Worm (Caenorhabditis elegans): Measurements from ENCODE around the gene F35E8.2.

Gene F35E8.2

ce11 chrV:15912677-15913076, 7.2 kb downstream of the F35E8.2 start:
- TF ChIP-seq let-526 (GFP tag; IDR thresholded peaks at IDR 0.05) (no peak), ceh-79 (tag; optimal IDR thresholded peaks at IDR 0.05) (no peak), egrh-3 (GFP tag; IDR thresholded peaks at IDR 0.05) (no peak), zfh-2 (GFP tag; conservative IDR thresholded peaks at IDR 0.05) (peak; percentile 73), F52B5.7 (tag; optimal IDR thresholded peaks at IDR 0.05) (peak; percentile 17), bed-2 (GFP tag; IDR thresholded peaks at IDR 0.05) (no peak)

- TF ChIP-seq lir-1 (GFP tag; conservative IDR thresholded peaks at IDR 0.05), result no peak
- no peak for TF ChIP-seq mcd-1 (GFP tag; IDR thresholded peaks at IDR 0.05)
- no peak for TF ChIP-seq T26A5.8 (tag; optimal IDR thresholded peaks at IDR 0.05)
- TF ChIP-seq atf-7 (tag; optimal IDR thresholded peaks at IDR 0.05), result no peak
- TF ChIP-seq lin-40 (tag; optimal IDR thresholded peaks at IDR 0.05), result no peak
- TF ChIP-seq madf-10 (tag; optimal IDR thresholded peaks at IDR 0.05), result no peak
- TF ChIP-seq ztf-6 (GFP tag; IDR thresholded peaks at IDR 0.05), result no peak
- no peak for TF ChIP-seq hmg-20 (GFP tag; IDR thresholded peaks at IDR 0.05)
- TF ChIP-seq efl-1 (GFP tag; optimal IDR thresholded peaks at IDR 0.05), result no peak
- TF ChIP-seq athp-1 (tag; optimal IDR thresholded peaks at IDR 0.05), result no peak
- TF ChIP-seq pha-4 (tag; optimal IDR thresholded peaks at IDR 0.05), result no peak
- no peak for TF ChIP-seq chd-7 (tag; optimal IDR thresholded peaks at IDR 0.05)
- TF ChIP-seq pbrm-1 (GFP tag; IDR thresholded peaks at IDR 0.05), result no peak
- TF ChIP-seq hrde-1 (tag; optimal IDR thresholded peaks at IDR 0.05; ENCODE audit: borderline replicate concordance), result no peak
- TF ChIP-seq ama-1 (optimal IDR thresholded peaks at IDR 0.05), result no peak
- no peak for TF ChIP-seq ama-1 (GFP tag; optimal IDR thresholded peaks at IDR 0.05)
- TF ChIP-seq dpff-1 (tag; optimal IDR thresholded peaks at IDR 0.05), result no peak
- no peak for TF ChIP-seq ets-4 (GFP tag; optimal IDR thresholded peaks at IDR 0.05)
These were observed 8.3 kb downstream of the F35E8.2 start, which contains the start of gene F35E8.7 for ce11 chrV:15913714-15914113. F35E8.7 (plus strand) TSS chrV:15914014.

- TF ChIP-seq bed-1 (GFP tag; IDR thresholded peaks at IDR 0.05) (no peak), aptf-3 (GFP tag; IDR thresholded peaks at IDR 0.05) (no peak), cebp-2 (GFP tag; IDR thresholded peaks at IDR 0.05) (0 out of 2 replicates have a peak, but pooled peaks have one; percentile 67), F52B5.7 (tag; optimal IDR thresholded peaks at IDR 0.05) (no peak), athp-1 (tag; optimal IDR thresholded peaks at IDR 0.05) (no peak), ceh-27 (GFP tag; optimal IDR thresholded peaks at IDR 0.05) (no peak), B0336.3 (GFP tag; IDR thresholded peaks at IDR 0.05) (no peak), zfh-2 (GFP tag; conservative IDR thresholded peaks at IDR 0.05) (peak; percentile 59), somi-1 (GFP tag; optimal IDR thresholded peaks at IDR 0.05) (no peak)
These were observed 9.3 kb downstream of the F35E8.2 start for ce11 chrV:15914774-15915173.

ce11 chrV:15915307-15915706, 9.8 kb downstream of the F35E8.2 start:
- TF ChIP-seq pha-4 (tag; optimal IDR thresholded peaks at IDR 0.05) (no peak), snpc-1.3 (tag; optimal IDR thresholded peaks at IDR 0.05; ENCODE audit: insufficient read depth) (no peak), F57A8.1 (GFP tag; optimal IDR thresholded peaks at IDR 0.05) (no peak), snpc-1.1 (tag; optimal IDR thresholded peaks at IDR 0.05; ENCODE audit: insufficient read depth) (no peak), dpl-1 (GFP tag; optimal IDR thresholded peaks at IDR 0.05) (no peak), hmg-20 (GFP tag; IDR thresholded peaks at IDR 0.05) (no peak), attf-3 (GFP tag; conservative IDR thresholded peaks at IDR 0.05) (no peak)

Measured in whole organism, young adult.